Worm (Caenorhabditis elegans): ENCODE measurements around the gene K08C7.1.
"Not testable (repeated sequence)": the region's sequence is repeated elsewhere in the genome, so short reads cannot be mapped to it uniquely, and the experiment has no call there.

Gene K08C7.1

DNA sequence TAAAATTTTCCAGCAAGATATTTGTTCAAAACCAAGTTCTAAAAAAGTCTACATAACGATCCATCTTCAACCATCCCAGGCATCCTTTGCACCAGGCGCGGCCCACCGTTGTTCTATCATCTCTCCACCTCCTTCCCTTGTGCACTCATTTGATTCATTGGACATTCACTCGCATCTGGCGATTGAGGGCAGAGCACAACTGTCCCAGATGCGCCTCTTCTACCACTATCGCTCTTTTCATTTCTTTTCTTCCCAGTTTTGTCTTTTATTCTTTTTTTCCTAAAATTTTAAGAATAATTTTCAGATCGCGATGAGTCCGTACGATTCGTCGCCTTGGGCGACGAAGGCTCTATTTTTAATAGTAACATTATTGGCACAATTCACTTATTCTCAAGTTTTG lies 9.9 kb downstream of the K08C7.1 start, which contains the start of gene epi-1:
Gene epi-1 (plus strand): TSS at position 301 of the 400 bp plus-strand sequence.
- TF ChIP-seq ztf-11 (tag; optimal IDR thresholded peaks at IDR 0.05) (no peak), elt-1 (tag; optimal IDR thresholded peaks at IDR 0.05; ENCODE audit: borderline replicate concordance, insufficient read depth) (no peak), ceh-43 (GFP tag; optimal IDR thresholded peaks at IDR 0.05) (no peak), unc-120 (tag; optimal IDR thresholded peaks at IDR 0.05; ENCODE audit: poor library complexity, severe bottlenecking) (peak; percentile 38), M03D4.4 (tag; optimal IDR thresholded peaks at IDR 0.05) (no peak), nhr-76 (tag; optimal IDR thresholded peaks at IDR 0.05) (no peak), drap-1 (GFP tag; optimal IDR thresholded peaks at IDR 0.05) (no peak), hlh-1 (tag; optimal IDR thresholded peaks at IDR 0.05) (peak; percentile 79)

DNA sequence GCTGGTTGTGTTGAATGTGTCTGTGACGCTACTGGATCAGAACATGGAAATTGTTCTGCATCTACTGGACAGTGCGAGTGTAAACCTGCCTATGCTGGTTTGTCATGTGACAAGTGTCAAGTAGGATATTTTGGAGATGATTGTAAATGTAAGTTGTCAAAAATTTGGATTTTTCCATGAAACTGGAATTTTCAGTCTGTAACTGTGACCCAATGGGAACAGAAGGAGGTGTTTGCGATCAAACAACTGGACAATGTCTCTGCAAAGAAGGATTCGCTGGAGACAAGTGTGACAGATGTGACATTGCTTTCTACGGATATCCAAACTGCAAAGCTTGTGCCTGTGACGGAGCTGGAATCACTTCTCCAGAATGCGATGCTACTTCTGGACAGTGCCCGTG lies 11.9 kb downstream of the K08C7.1 start:
- TF ChIP-seq ztf-11 (tag; optimal IDR thresholded peaks at IDR 0.05) (no peak), unc-39 (tag; optimal IDR thresholded peaks at IDR 0.05) (no peak), ceh-83 (GFP tag; optimal IDR thresholded peaks at IDR 0.05) (no peak), nhr-76 (tag; optimal IDR thresholded peaks at IDR 0.05) (no peak), ceh-39 (tag; optimal IDR thresholded peaks at IDR 0.05) (no peak), lin-13 (tag; optimal IDR thresholded peaks at IDR 0.05) (no peak), ceh-43 (GFP tag; optimal IDR thresholded peaks at IDR 0.05) (no peak), elt-1 (tag; optimal IDR thresholded peaks at IDR 0.05; ENCODE audit: borderline replicate concordance, insufficient read depth) (no peak), blmp-1 (tag; optimal IDR thresholded peaks at IDR 0.05) (no peak), nhr-12 (tag; optimal IDR thresholded peaks at IDR 0.05) (no peak), hlh-1 (tag; optimal IDR thresholded peaks at IDR 0.05) (no peak), pha-4 (tag; optimal IDR thresholded peaks at IDR 0.05) (no peak), M03D4.4 (tag; optimal IDR thresholded peaks at IDR 0.05) (no peak), unc-62 (GFP tag; optimal IDR thresholded peaks at IDR 0.05) (no peak), lin-32 (GFP tag; optimal IDR thresholded peaks at IDR 0.05) (no peak), mep-1 (tag; optimal IDR thresholded peaks at IDR 0.05) (no peak), lsy-2 (tag; optimal IDR thresholded peaks at IDR 0.05) (no peak)

DNA sequence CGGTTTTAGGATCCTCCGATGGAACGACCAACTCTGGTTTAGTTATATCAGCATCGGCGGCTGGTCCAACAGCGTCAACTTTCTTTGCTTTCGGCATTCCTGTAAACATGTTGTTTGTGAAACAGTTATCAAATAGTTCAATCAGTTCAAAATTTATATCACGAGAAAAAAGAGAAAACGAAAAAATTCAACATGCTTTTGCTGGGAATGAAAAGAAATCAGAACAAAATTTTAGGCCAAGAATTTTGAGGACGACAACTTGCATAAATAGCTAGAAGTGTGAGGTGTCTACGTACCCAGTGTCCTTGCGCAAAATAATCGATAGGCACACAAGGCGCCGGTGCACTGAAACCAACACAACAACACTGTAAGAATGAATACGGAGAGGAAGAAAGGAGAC lies 23.8 kb downstream of the K08C7.1 start, which contains the start of gene K08C7.4:
Gene K08C7.4 (minus strand): TSS at position 101 of the 400 bp plus-strand sequence.
- no peak for TF ChIP-seq lsy-2 (tag; optimal IDR thresholded peaks at IDR 0.05)
- no peak for TF ChIP-seq cnd-1 (tag; optimal IDR thresholded peaks at IDR 0.05)
- no peak for TF ChIP-seq snpc-4 (tag; optimal IDR thresholded peaks at IDR 0.05)

ce11 chrIV:10682155-10682749 lies 25.6 kb downstream of the K08C7.1 start, which contains the start of gene fmo-2:
TSS of gene fmo-2 (plus strand) at chrIV:10682524.
- TF ChIP-seq tbx-8 (GFP tag; optimal IDR thresholded peaks at IDR 0.05) (no peak), mls-2 (tag; optimal IDR thresholded peaks at IDR 0.05) (no peak), ztf-11 (tag; optimal IDR thresholded peaks at IDR 0.05) (no peak), ceh-83 (GFP tag; optimal IDR thresholded peaks at IDR 0.05) (no peak), ham-2 (GFP tag; optimal IDR thresholded peaks at IDR 0.05) (no peak), nhr-2 (tag; optimal IDR thresholded peaks at IDR 0.05) (no peak), bed-3 (GFP tag; optimal IDR thresholded peaks at IDR 0.05) (no peak), mab-5 (tag; optimal IDR thresholded peaks at IDR 0.05) (no peak), snpc-4 (tag; optimal IDR thresholded peaks at IDR 0.05) (no peak), pha-4 (tag; optimal IDR thresholded peaks at IDR 0.05) (no peak)

DNA sequence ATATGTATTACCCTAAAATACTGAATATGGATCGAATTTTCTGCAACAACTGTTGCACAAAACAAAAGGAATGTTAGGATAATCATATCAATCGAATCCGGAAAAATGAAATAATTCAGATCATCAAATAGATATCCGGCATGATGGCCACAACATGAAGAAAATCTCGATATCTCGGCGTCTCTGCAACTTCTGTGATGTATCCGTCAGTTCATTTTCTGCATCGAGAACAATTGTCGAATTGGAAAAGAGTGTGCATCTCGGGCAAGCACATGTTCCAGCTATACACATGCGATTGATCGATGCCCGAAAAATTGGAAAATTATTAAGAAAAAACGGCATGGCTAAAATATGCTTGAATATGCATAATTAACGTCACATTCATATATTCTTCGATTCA lies 29.1 kb downstream of the K08C7.1 start, which contains the start of the genes K08C7.6 and R102.1:
Gene K08C7.6 (minus strand): TSS at position 101 of the 400 bp plus-strand sequence.
Gene R102.1 (plus strand): TSS at position 291 of the 400 bp plus-strand sequence.
- TF ChIP-seq unc-120 (tag; optimal IDR thresholded peaks at IDR 0.05; ENCODE audit: poor library complexity, severe bottlenecking) (peak; percentile 16), ces-1 (GFP tag; optimal IDR thresholded peaks at IDR 0.05) (no peak)

ce11 chrIV:10687307-10687706 lies 30.7 kb downstream of the K08C7.1 start, which contains the start of gene R102.2:
TSS of gene R102.2 (plus strand) at chrIV:10687607.
- not testable (repeated sequence) for TF ChIP-seq pha-4, blmp-1, unc-39 (tag; optimal IDR thresholded peaks at IDR 0.05)

Data from whole organism, mixed stage, embryonic.